Worm (Caenorhabditis elegans) whole organism, young adult: ENCODE measurements around the gene ugt-2.

Experiments used
- B0019.2 ChIP-seq: fragments of 200-800 bp; sonication (Bioruptor generic); conservative IDR thresholded peaks from 2 replicates; pipeline ENCODE4 v1.3.6; 2022; ENCODE audit warnings: missing genetic modification reagents, missing genetic modification characterization, missing compliant biosample characterization
- B0336.3 ChIP-seq: fragments of 200-800 bp; sonication (Bioruptor generic); IDR thresholded peaks from 2 replicates; pipeline ENCODE4 v1.3.6; 2022; ENCODE audit warnings: missing genetic modification characterization, missing compliant biosample characterization
- C17E4.6 ChIP-seq: fragments of 200-800 bp; sonication (Bioruptor generic); IDR thresholded peaks from 2 replicates; pipeline ENCODE4 v1.3.6; 2022; ENCODE audit warnings: missing genetic modification reagents, missing genetic modification characterization, missing compliant biosample characterization
- D2030.7 ChIP-seq: fragments of 200-800 bp; sonication (Bioruptor generic); IDR thresholded peaks from 2 replicates; pipeline ENCODE4 v1.3.6; 2022; ENCODE audit warnings: missing genetic modification reagents, missing genetic modification characterization, missing compliant biosample characterization
- F55B11.4 ChIP-seq: sonication (generic microtip); optimal IDR thresholded peaks from 2 replicates; lab custom pipeline; 2016; ENCODE audit warnings: missing compliant biosample characterization, missing genetic modification characterization, borderline replicate concordance; ENCODE audit not compliant: insufficient read depth
- F57C9.4 ChIP-seq: sonication (generic microtip); optimal IDR thresholded peaks from 2 replicates; lab custom pipeline; 2017; ENCODE audit warnings: mild to moderate bottlenecking, missing genetic modification characterization, missing compliant biosample characterization
- Y53F4B.3 ChIP-seq: fragments of 200-800 bp; sonication (Bioruptor generic); IDR thresholded peaks from 2 replicates; pipeline ENCODE4 v1.3.6; 2022; ENCODE audit warnings: missing genetic modification reagents, missing genetic modification characterization, missing compliant biosample characterization
- Y79H2A.3 ChIP-seq: fragments of 200-800 bp; sonication (Bioruptor generic); conservative IDR thresholded peaks from 2 replicates; pipeline ENCODE4 v1.3.6; 2022; ENCODE audit warnings: missing genetic modification reagents, missing genetic modification characterization, missing compliant biosample characterization
- ama-1 ChIP-seq, 3 experiments: fragments of 150-350 bp in 1 of 3; sonication (generic microtip) in 2 of 3; optimal IDR thresholded peaks; 2 replicates each; lab custom pipeline; 2014 to 2018; ENCODE audit warnings: missing biosample characterization in 2 of 3, missing genetic modification characterization in 2 of 3, missing genetic modification reagents in 2 of 3
- athp-1 ChIP-seq: sonication (generic microtip); optimal IDR thresholded peaks from 2 replicates; lab custom pipeline; 2017; ENCODE audit warnings: mild to moderate bottlenecking, missing genetic modification characterization, missing compliant biosample characterization
- ceh-27 ChIP-seq: fragments of 200-800 bp; sonication (Bioruptor generic); optimal IDR thresholded peaks from 2 replicates; lab custom pipeline; 2018; ENCODE audit warnings: mild to moderate bottlenecking, missing genetic modification characterization, moderate library complexity, missing compliant biosample characterization
- ceh-58 ChIP-seq: fragments of 200-800 bp; sonication (Bioruptor generic); IDR thresholded peaks from 2 replicates; pipeline ENCODE4 v1.3.6; 2022; ENCODE audit warnings: missing genetic modification characterization, missing compliant biosample characterization
- die-1 ChIP-seq: sonication (generic microtip); optimal IDR thresholded peaks from 2 replicates; lab custom pipeline; 2016; ENCODE audit warnings: missing genotype, mild to moderate bottlenecking, missing genetic modification characterization, missing compliant biosample characterization
- dox-1 ChIP-seq: fragments of 200-800 bp; sonication (Bioruptor generic); IDR thresholded peaks from 2 replicates; pipeline ENCODE4 v1.3.6; 2022; ENCODE audit warnings: missing genetic modification reagents, missing genetic modification characterization, missing compliant biosample characterization
- dpff-1 ChIP-seq: sonication (generic microtip); optimal IDR thresholded peaks from 2 replicates; lab custom pipeline; 2017; ENCODE audit warnings: mild to moderate bottlenecking, missing genetic modification characterization, missing compliant biosample characterization
- egl-18 ChIP-seq: fragments of 200-800 bp; sonication (Bioruptor generic); IDR thresholded peaks from 2 replicates; pipeline ENCODE4 v1.3.6; 2022; ENCODE audit warnings: missing genetic modification reagents, missing genetic modification characterization, missing compliant biosample characterization
- ekl-4 ChIP-seq: fragments of 200-800 bp; sonication (Bioruptor generic); IDR thresholded peaks from 2 replicates; pipeline ENCODE4 v1.3.6; 2022; ENCODE audit warnings: missing genetic modification reagents, missing genetic modification characterization, missing compliant biosample characterization
- fkh-3 ChIP-seq: sonication (generic microtip); optimal IDR thresholded peaks from 2 replicates; lab custom pipeline; 2016; ENCODE audit warnings: mild to moderate bottlenecking, missing genetic modification characterization, missing compliant biosample characterization
- him-1 ChIP-seq: sonication (generic microtip); optimal IDR thresholded peaks from 2 replicates; lab custom pipeline; 2016; ENCODE audit warnings: missing genotype, missing genetic modification reagents, missing genetic modification characterization, missing compliant biosample characterization
- hlh-12 ChIP-seq: sonication (generic microtip); optimal IDR thresholded peaks from 2 replicates; lab custom pipeline; 2016; ENCODE audit warnings: missing genetic modification characterization, missing compliant biosample characterization
- hmg-1.2 ChIP-seq: fragments of 200-800 bp; sonication (Bioruptor generic); IDR thresholded peaks from 2 replicates; pipeline ENCODE4 v1.3.6; 2022; ENCODE audit warnings: missing genetic modification reagents, missing genetic modification characterization, missing compliant biosample characterization
- hmg-20 ChIP-seq: fragments of 200-800 bp; sonication (Bioruptor generic); IDR thresholded peaks from 2 replicates; pipeline ENCODE4 v1.3.6; 2022; ENCODE audit warnings: missing genetic modification reagents, missing genetic modification characterization, missing compliant biosample characterization
- lag-1 ChIP-seq: fragments of 200-800 bp; sonication (Bioruptor generic); IDR thresholded peaks from 2 replicates; pipeline ENCODE4 v1.3.6; 2022; ENCODE audit warnings: missing genetic modification reagents, missing genetic modification characterization, missing compliant biosample characterization
- lin-35 ChIP-seq, 3 experiments: fragments of 150-350 bp in 2 of 3; sonication (generic microtip) in 1 of 3; optimal IDR thresholded peaks; 2 replicates each; lab custom pipeline; 2014 to 2018; ENCODE audit warnings: missing biosample characterization in 3 of 3, missing genetic modification characterization in 3 of 3, missing genetic modification reagents in 3 of 3
- lir-1 ChIP-seq: fragments of 200-800 bp; sonication (Bioruptor generic); conservative IDR thresholded peaks from 2 replicates; pipeline ENCODE4 v1.3.6; 2022; ENCODE audit warnings: missing genetic modification reagents, missing genetic modification characterization, missing compliant biosample characterization
- lsy-27 ChIP-seq: sonication (generic microtip); optimal IDR thresholded peaks from 2 replicates; lab custom pipeline; 2017; ENCODE audit warnings: missing genetic modification characterization, mild to moderate bottlenecking, missing compliant biosample characterization, antibody characterized with exemption, missing genotype, borderline replicate concordance; ENCODE audit not compliant: insufficient read depth
- madf-3 ChIP-seq: fragments of 200-800 bp; sonication (Bioruptor generic); IDR thresholded peaks from 2 replicates; pipeline ENCODE4 v1.3.6; 2022; ENCODE audit warnings: missing genetic modification reagents, missing genetic modification characterization, missing compliant biosample characterization
- madf-6 ChIP-seq: fragments of 200-800 bp; sonication (Bioruptor generic); IDR thresholded peaks from 2 replicates; pipeline ENCODE4 v1.3.6; 2022; ENCODE audit warnings: missing genetic modification reagents, missing genetic modification characterization, missing compliant biosample characterization
- nfya-2 ChIP-seq: fragments of 200-800 bp; sonication (Bioruptor generic); IDR thresholded peaks from 2 replicates; pipeline ENCODE4 v1.3.6; 2022; ENCODE audit warnings: missing genetic modification reagents, missing genetic modification characterization, missing compliant biosample characterization
- nfyb-1 ChIP-seq: fragments of 200-800 bp; sonication (Bioruptor generic); IDR thresholded peaks from 2 replicates; pipeline ENCODE4 v1.3.6; 2022; ENCODE audit warnings: missing genetic modification reagents, missing genetic modification characterization, missing compliant biosample characterization
- nhr-179 ChIP-seq: sonication (generic microtip); optimal IDR thresholded peaks from 2 replicates; lab custom pipeline; 2016; ENCODE audit warnings: mild to moderate bottlenecking, missing genetic modification characterization, missing compliant biosample characterization
- nhr-80 ChIP-seq: sonication (generic microtip); optimal IDR thresholded peaks from 2 replicates; lab custom pipeline; 2016; ENCODE audit warnings: missing genetic modification characterization, missing compliant biosample characterization
- nhr-90 ChIP-seq: sonication (generic microtip); optimal IDR thresholded peaks from 2 replicates; lab custom pipeline; 2016; ENCODE audit warnings: missing genotype, mild to moderate bottlenecking, missing genetic modification characterization, missing compliant biosample characterization
- repo-1 ChIP-seq: sonication (generic microtip); optimal IDR thresholded peaks from 2 replicates; lab custom pipeline; 2017; ENCODE audit warnings: mild to moderate bottlenecking, missing genetic modification characterization, missing compliant biosample characterization
- rpc-1 ChIP-seq, 2 experiments: fragments of 150-350 bp in 1 of 2; sonication (generic microtip) in 1 of 2; optimal IDR thresholded peaks; 2 replicates each; lab custom pipeline; 2014 to 2018; ENCODE audit warnings: missing biosample characterization in 1 of 2, missing genetic modification characterization in 1 of 2, missing genetic modification reagents in 1 of 2, missing genotype in 1 of 2
- sdz-38 ChIP-seq: sonication (generic microtip); optimal IDR thresholded peaks from 2 replicates; lab custom pipeline; 2016; ENCODE audit warnings: missing genotype, missing genetic modification characterization, missing compliant biosample characterization
- sea-2 ChIP-seq: fragments of 200-800 bp; sonication (Bioruptor generic); IDR thresholded peaks from 2 replicates; pipeline ENCODE4 v1.3.6; 2022; ENCODE audit warnings: missing genetic modification characterization, missing compliant biosample characterization
- snpc-1.1 ChIP-seq: sonication (generic microtip); optimal IDR thresholded peaks from 2 replicates; lab custom pipeline; 2017; ENCODE audit warnings: missing genetic modification characterization, mild to moderate bottlenecking, missing compliant biosample characterization, antibody characterized with exemption, moderate library complexity, missing genotype, missing genetic modification reagents; ENCODE audit not compliant: insufficient read depth
- snpc-3.4 ChIP-seq: sonication (generic microtip); optimal IDR thresholded peaks from 2 replicates; lab custom pipeline; 2017; ENCODE audit warnings: missing genetic modification characterization, mild to moderate bottlenecking, missing compliant biosample characterization, antibody characterized with exemption, moderate library complexity, missing genotype, missing genetic modification reagents
- somi-1 ChIP-seq: fragments of 200-800 bp; sonication (Bioruptor generic); optimal IDR thresholded peaks from 2 replicates; lab custom pipeline; 2018; ENCODE audit warnings: mild to moderate bottlenecking, missing genetic modification characterization, missing compliant biosample characterization
- sptf-2 ChIP-seq: fragments of 200-800 bp; sonication (Bioruptor generic); optimal IDR thresholded peaks from 2 replicates; lab custom pipeline; 2018; ENCODE audit warnings: mild to moderate bottlenecking, missing genetic modification characterization, missing compliant biosample characterization
- tbp1 ChIP-seq: fragments of 200-800 bp; sonication (Bioruptor generic); optimal IDR thresholded peaks from 2 replicates; lab custom pipeline; 2018; ENCODE audit warnings: mild to moderate bottlenecking, missing genetic modification characterization, missing compliant biosample characterization
- zim-3 ChIP-seq: sonication (generic microtip); optimal IDR thresholded peaks from 2 replicates; lab custom pipeline; 2017; ENCODE audit warnings: mild to moderate bottlenecking, missing genetic modification characterization, moderate library complexity, missing compliant biosample characterization
- ztf-18 ChIP-seq: sonication (generic microtip); optimal IDR thresholded peaks from 2 replicates; lab custom pipeline; 2016; ENCODE audit warnings: missing genotype, mild to moderate bottlenecking, missing genetic modification characterization, missing compliant biosample characterization

Gene ugt-2

DNA sequence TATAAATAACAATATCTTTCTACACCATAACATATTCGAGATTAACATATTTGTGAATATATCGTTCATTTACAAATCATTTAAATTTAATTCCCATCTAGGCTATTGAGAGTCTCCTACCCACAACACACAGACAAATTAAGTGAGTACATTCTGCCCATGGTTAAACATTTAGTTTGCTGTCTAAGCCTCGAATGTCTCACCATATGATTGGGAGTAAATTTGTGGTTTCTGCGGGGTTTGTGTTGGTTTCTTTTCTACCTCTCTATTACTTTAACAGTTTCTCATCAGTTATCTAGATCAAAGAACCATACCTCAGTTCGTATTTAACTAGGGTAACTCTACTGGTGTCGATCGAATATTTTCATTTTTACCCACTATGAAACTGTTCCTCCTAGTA is at the start of gene ugt-2:
Gene ugt-2, plus strand, starts transcription at position 371 of the 400 bp plus-strand sequence.
- TF ChIP-seq nhr-90 (tag; lab: Kevin White, UChicago) (no peak), nhr-80 (tag; lab: Kevin White, UChicago) (peak; percentile 42), athp-1 (tag; lab: Kevin White, UChicago) (no peak), lir-1 (GFP tag; lab: Robert Waterston, UW) (no peak), repo-1 (tag; lab: Kevin White, UChicago) (no peak), Y53F4B.3 (GFP tag; lab: Robert Waterston, UW) (no peak), dpff-1 (tag; lab: Kevin White, UChicago) (no peak), F57C9.4 (tag; lab: Kevin White, UChicago) (no peak)
- TF ChIP-seq, all 124 proteins: peak for 1

ce11 chrV:10350054-10350453 is 48.5 kb upstream of the ugt-2 start, which contains the start of gene K07C5.9:
Gene K07C5.9 (minus strand): TSS chrV:10350154.
- TF ChIP-seq ekl-4 = 0 out of 2 replicates have a peak, but pooled peaks have one; percentile 26
- peak; percentile 6 for TF ChIP-seq snpc-3.4
- TF ChIP-seq die-1 (tag; lab: Kevin White, UChicago) = no peak
- 0 out of 2 replicates have a peak, but pooled peaks have one; percentile 43 for TF ChIP-seq madf-6
- TF ChIP-seq nhr-179 = no peak

DNA sequence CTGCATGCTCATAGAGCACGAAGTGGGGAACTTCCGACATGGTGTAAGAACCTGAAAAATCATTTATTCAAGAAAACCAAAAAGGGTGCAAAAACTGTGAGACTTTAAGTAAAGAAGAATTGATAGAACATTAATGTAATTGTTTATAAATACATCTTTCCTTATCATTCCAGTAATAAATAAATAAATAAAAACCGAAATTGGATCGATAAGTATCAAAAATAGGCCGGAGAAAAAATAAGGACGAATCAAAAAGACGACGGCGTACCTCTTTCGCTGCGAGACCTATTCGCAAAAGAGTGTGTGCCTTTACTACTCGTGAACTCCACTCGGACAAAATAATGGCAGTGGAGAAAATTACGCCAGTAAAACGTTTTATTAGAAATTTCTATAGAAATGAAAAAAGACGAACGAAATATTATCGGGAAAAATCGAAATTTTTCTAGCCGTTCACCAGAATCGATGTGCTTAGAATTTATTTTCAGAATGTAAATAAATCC is 45.6 kb upstream of the ugt-2 start, which contains the start of gene nol-56:
Gene nol-56, minus strand, starts transcription at position 51 of the 500 bp plus-strand sequence.
- peak; percentile 65 for TF ChIP-seq ceh-27 (GFP tag; lab: Kevin White, UChicago)
- TF ChIP-seq lsy-27 (tag; lab: Kevin White, UChicago) = no peak
- no peak for TF ChIP-seq C17E4.6 (GFP tag; lab: Robert Waterston, UW)
- no peak for TF ChIP-seq ceh-58 (GFP tag; lab: Robert Waterston, UW)
- TF ChIP-seq snpc-1.1 (tag; lab: Kevin White, UChicago) = no peak
- TF ChIP-seq repo-1 (tag; lab: Kevin White, UChicago) = no peak
- TF ChIP-seq madf-6 = peak; percentile 51; the same call in 1 of the 2 replicates
- no peak for TF ChIP-seq fkh-3 (tag; lab: Kevin White, UChicago)
- TF ChIP-seq ama-1 (optimal IDR thresholded peaks at IDR 0.05; lab: Kevin White, UChicago) = no peak
- no peak for TF ChIP-seq ama-1 (GFP tag; optimal IDR thresholded peaks at IDR 0.05; lab: Kevin White, UChicago)
- TF ChIP-seq sptf-2 (GFP tag; lab: Kevin White, UChicago) = no peak
- no peak for TF ChIP-seq lag-1 (GFP tag; lab: Robert Waterston, UW)
- TF ChIP-seq lin-35 (GFP tag; optimal IDR thresholded peaks at IDR 0.05; lab: Kevin White, UChicago) = peak in 1 of 3 experiments; percentile 71
- TF ChIP-seq B0336.3 (GFP tag; lab: Robert Waterston, UW) = no peak
- TF ChIP-seq egl-18 (GFP tag; lab: Robert Waterston, UW) = no peak
- TF ChIP-seq die-1 (tag; lab: Kevin White, UChicago) = no peak
- peak; percentile 74 for TF ChIP-seq dox-1
- peak; percentile 79 for TF ChIP-seq madf-3 (GFP tag; lab: Robert Waterston, UW)
- peak; percentile 64 for TF ChIP-seq ztf-18 (tag; lab: Kevin White, UChicago)
- TF ChIP-seq hmg-20 (GFP tag; lab: Robert Waterston, UW) = 0 out of 2 replicates have a peak, but pooled peaks have one; percentile 25
- peak; percentile 47 for TF ChIP-seq tbp1 (GFP tag; lab: Kevin White, UChicago)
- no peak for TF ChIP-seq sea-2 (GFP tag; lab: Robert Waterston, UW)
- 0 out of 2 replicates have a peak, but pooled peaks have one; percentile 62 for TF ChIP-seq nfyb-1 (GFP tag; lab: Robert Waterston, UW)
- TF ChIP-seq somi-1 (GFP tag; lab: Kevin White, UChicago) = no peak
- TF ChIP-seq F55B11.4 (tag; lab: Kevin White, UChicago) = no peak
- TF ChIP-seq nfya-2 = no peak
- no peak for TF ChIP-seq hlh-12 (tag; lab: Kevin White, UChicago)
- no peak for TF ChIP-seq rpc-1 (optimal IDR thresholded peaks at IDR 0.05; lab: Kevin White, UChicago)
- no peak for TF ChIP-seq rpc-1 (tag; optimal IDR thresholded peaks at IDR 0.05; lab: Kevin White, UChicago)
- TF ChIP-seq dpff-1 (tag; lab: Kevin White, UChicago) = no peak
- no peak for TF ChIP-seq Y79H2A.3
- TF ChIP-seq him-1 (tag; lab: Kevin White, UChicago) = no peak
- TF ChIP-seq B0019.2 = no peak
- TF ChIP-seq D2030.7 (GFP tag; lab: Robert Waterston, UW) = peak; percentile 53
- no peak for TF ChIP-seq zim-3
- 0 out of 2 replicates have a peak, but pooled peaks have one; percentile 10 for TF ChIP-seq hmg-1.2 (GFP tag; lab: Robert Waterston, UW)
- TF ChIP-seq sdz-38 (tag; lab: Kevin White, UChicago) = no peak
